Fruit fly (Drosophila melanogaster) whole organism, prepupa: ENCODE data around the gene Obp99d.

ENCODE experiments used
- Blimp-1 ChIP-seq: fragments of 200-800 bp; sonication (Bioruptor generic); optimal IDR thresholded peaks from 3 replicates; lab custom pipeline; 2017; ENCODE audit warnings: missing biosample characterization, missing genetic modification characterization, mild to moderate bottlenecking, moderate library complexity, missing genetic modification reagents
- CG10631 ChIP-seq: fragments of 200-800 bp; sonication (Bioruptor generic); optimal IDR thresholded peaks from 2 replicates; lab custom pipeline; 2016; ENCODE audit warnings: missing biosample characterization, missing genetic modification characterization
- CG10669 ChIP-seq: fragments of 200-800 bp; sonication (Bioruptor generic); optimal IDR thresholded peaks from 3 replicates; lab custom pipeline; 2018; ENCODE audit warnings: missing biosample characterization, mild to moderate bottlenecking, missing genetic modification characterization, moderate library complexity
- CG11294 ChIP-seq: fragments of 200-800 bp; sonication (Bioruptor generic); IDR thresholded peaks from 2 replicates; pipeline ENCODE4 v1.3.6; 2022; ENCODE audit warnings: missing biosample characterization, missing genetic modification characterization
- CG11762 ChIP-seq: fragments of 200-800 bp; sonication (Bioruptor generic); optimal IDR thresholded peaks from 3 replicates; lab custom pipeline; 2016; ENCODE audit warnings: missing biosample characterization, missing genetic modification characterization; ENCODE audit not compliant: insufficient read depth
- CG15336 ChIP-seq: fragments of 200-800 bp; sonication (Bioruptor generic); IDR thresholded peaks from 2 replicates; pipeline ENCODE4 v1.3.6; 2022; ENCODE audit warnings: missing biosample characterization, missing genetic modification characterization
- CG16779 ChIP-seq: fragments of 200-800 bp; sonication (Bioruptor generic); optimal IDR thresholded peaks from 3 replicates; lab custom pipeline; 2017; ENCODE audit warnings: missing biosample characterization, mild to moderate bottlenecking, missing genetic modification characterization
- CG3032 ChIP-seq: fragments of 200-800 bp; optimal IDR thresholded peaks from 2 replicates; lab custom pipeline; 2019; ENCODE audit warnings: missing biosample characterization, mild to moderate bottlenecking, missing genetic modification characterization, moderate library complexity
- CG31627 ChIP-seq: fragments of 200-800 bp; sonication (Bioruptor generic); optimal IDR thresholded peaks from 3 replicates; lab custom pipeline; 2016; ENCODE audit warnings: missing biosample characterization, missing genetic modification characterization
- CG32006 ChIP-seq: fragments of 200-800 bp; sonication (Bioruptor generic); optimal IDR thresholded peaks from 3 replicates; lab custom pipeline; 2017; ENCODE audit warnings: missing biosample characterization, mild to moderate bottlenecking, missing genetic modification characterization
- CG34406 ChIP-seq: fragments of 200-800 bp; sonication (Bioruptor generic); optimal IDR thresholded peaks from 3 replicates; lab custom pipeline; 2016; ENCODE audit warnings: missing biosample characterization, missing genetic modification characterization
- CG4318 ChIP-seq: fragments of 200-800 bp; sonication (Bioruptor generic); optimal IDR thresholded peaks from 3 replicates; lab custom pipeline; 2017; ENCODE audit warnings: missing biosample characterization, mild to moderate bottlenecking, missing genetic modification characterization
- CG6163 ChIP-seq: fragments of 200-800 bp; sonication (Bioruptor generic); IDR thresholded peaks from 3 replicates; pipeline ENCODE4 v1.3.6; 2022; ENCODE audit warnings: missing biosample characterization, missing genetic modification characterization
- CG6792 ChIP-seq: fragments of 200-800 bp; sonication (Bioruptor generic); optimal IDR thresholded peaks from 3 replicates; lab custom pipeline; 2016; ENCODE audit warnings: missing biosample characterization, missing genetic modification characterization
- CG6808 ChIP-seq: fragments of 200-800 bp; sonication (Bioruptor generic); optimal IDR thresholded peaks from 3 replicates; lab custom pipeline; 2017; ENCODE audit warnings: missing biosample characterization, missing genetic modification characterization, mild to moderate bottlenecking, moderate library complexity, missing genetic modification reagents
- CG6854 ChIP-seq: fragments of 200-800 bp; sonication (Bioruptor generic); optimal IDR thresholded peaks from 2 replicates; lab custom pipeline; 2017; ENCODE audit warnings: missing biosample characterization, mild to moderate bottlenecking, missing genetic modification characterization
- CG8119 ChIP-seq: fragments of 200-800 bp; sonication (Bioruptor generic); IDR thresholded peaks from 3 replicates; pipeline ENCODE4 v1.3.6; 2022; ENCODE audit warnings: missing biosample characterization, missing genetic modification characterization
- CG8319 ChIP-seq: fragments of 200-800 bp; sonication (Bioruptor generic); optimal IDR thresholded peaks from 3 replicates; lab custom pipeline; 2016; ENCODE audit warnings: missing biosample characterization, missing genetic modification characterization
- CG9139 ChIP-seq: fragments of 200-800 bp; sonication (Bioruptor generic); optimal IDR thresholded peaks from 3 replicates; lab custom pipeline; 2017; ENCODE audit warnings: missing biosample characterization, mild to moderate bottlenecking, missing genetic modification characterization
- Eip75B ChIP-seq: fragments of 200-800 bp; sonication (Bioruptor generic); optimal IDR thresholded peaks from 3 replicates; lab custom pipeline; 2016; ENCODE audit warnings: missing biosample characterization, missing genetic modification characterization
- Eip78C ChIP-seq: fragments of 200-800 bp; sonication (Bioruptor generic); peaks from one replicate; lab custom pipeline; 2016; ENCODE audit warnings: missing biosample characterization, missing genetic modification characterization
- Eip93F ChIP-seq: fragments of 200-800 bp; sonication (Bioruptor generic); optimal IDR thresholded peaks from 2 replicates; lab custom pipeline; 2016; ENCODE audit warnings: missing biosample characterization, mild to moderate bottlenecking, missing genetic modification characterization
- Ets21C ChIP-seq: fragments of 200-800 bp; sonication (Bioruptor generic); optimal IDR thresholded peaks from 3 replicates; lab custom pipeline; 2016; ENCODE audit warnings: missing biosample characterization, missing genetic modification characterization
- Gug ChIP-seq: fragments of 200-800 bp; sonication (Bioruptor generic); IDR thresholded peaks from 2 replicates; pipeline ENCODE4 v1.3.6; 2022; ENCODE audit warnings: missing biosample characterization, missing genetic modification characterization
- Hr38 ChIP-seq: sonication (Bioruptor generic); optimal IDR thresholded peaks from 2 replicates; lab custom pipeline; 2016; ENCODE audit warnings: missing biosample characterization, missing genetic modification characterization
- Hr39 ChIP-seq: fragments of 200-800 bp; sonication (Bioruptor generic); optimal IDR thresholded peaks from 2 replicates; lab custom pipeline; 2016; ENCODE audit warnings: missing biosample characterization, missing genetic modification characterization
- Hr4 ChIP-seq: fragments of 200-800 bp; sonication (Bioruptor generic); optimal IDR thresholded peaks from 3 replicates; lab custom pipeline; 2016; ENCODE audit warnings: missing biosample characterization, missing genetic modification characterization
- Lpt ChIP-seq: fragments of 200-800 bp; sonication (Bioruptor generic); optimal IDR thresholded peaks from 3 replicates; lab custom pipeline; 2016; ENCODE audit warnings: missing biosample characterization, missing genetic modification characterization
- Met ChIP-seq: fragments of 200-800 bp; sonication (Bioruptor generic); optimal IDR thresholded peaks from 3 replicates; lab custom pipeline; 2016; ENCODE audit warnings: missing biosample characterization, missing genetic modification characterization
- OdsH ChIP-seq: fragments of 200-800 bp; sonication (Bioruptor generic); optimal IDR thresholded peaks from 3 replicates; lab custom pipeline; 2016; ENCODE audit warnings: missing biosample characterization, missing genetic modification characterization
- Sox102F ChIP-seq: fragments of 200-800 bp; sonication (Bioruptor generic); optimal IDR thresholded peaks from 2 replicates; lab custom pipeline; 2016; ENCODE audit warnings: missing biosample characterization, mild to moderate bottlenecking, missing genetic modification characterization
- Sox14 ChIP-seq: fragments of 200-800 bp; sonication (Bioruptor generic); optimal IDR thresholded peaks from 3 replicates; lab custom pipeline; 2016; ENCODE audit warnings: missing biosample characterization, missing genetic modification characterization
- Sox15 ChIP-seq: fragments of 200-800 bp; sonication (Bioruptor generic); optimal IDR thresholded peaks from 3 replicates; lab custom pipeline; 2016; ENCODE audit warnings: missing biosample characterization, missing genetic modification characterization
- achi ChIP-seq: fragments of 200-800 bp; sonication (Bioruptor generic); optimal IDR thresholded peaks from 3 replicates; lab custom pipeline; 2016; ENCODE audit warnings: missing biosample characterization, missing genetic modification characterization
- acj6 ChIP-seq: fragments of 200-800 bp; sonication (Bioruptor generic); optimal IDR thresholded peaks from 3 replicates; lab custom pipeline; 2016; ENCODE audit warnings: missing biosample characterization, missing genetic modification characterization
- dac ChIP-seq: fragments of 200-800 bp; sonication (Bioruptor generic); optimal IDR thresholded peaks from 2 replicates; lab custom pipeline; 2017; ENCODE audit warnings: missing biosample characterization, mild to moderate bottlenecking, missing genetic modification characterization
- dsx ChIP-seq: fragments of 200-800 bp; optimal IDR thresholded peaks from 3 replicates; lab custom pipeline; 2019; ENCODE audit warnings: missing biosample characterization, mild to moderate bottlenecking, missing genetic modification characterization, moderate library complexity; ENCODE audit not compliant: poor library complexity, severe bottlenecking
- eg ChIP-seq: fragments of 200-800 bp; sonication (Bioruptor generic); IDR thresholded peaks from 3 replicates; pipeline ENCODE4 v1.3.6; 2022; ENCODE audit warnings: missing biosample characterization, missing genetic modification characterization
- esn ChIP-seq: fragments of 200-800 bp; sonication (Bioruptor generic); optimal IDR thresholded peaks from 2 replicates; lab custom pipeline; 2016; ENCODE audit warnings: missing biosample characterization, mild to moderate bottlenecking, missing genetic modification characterization, moderate library complexity
- fd59A ChIP-seq: fragments of 200-800 bp; sonication (Bioruptor generic); optimal IDR thresholded peaks from 2 replicates; lab custom pipeline; 2017; ENCODE audit warnings: missing biosample characterization, mild to moderate bottlenecking, missing genetic modification characterization, missing genetic modification reagents
- fd85E ChIP-seq: fragments of 200-800 bp; sonication (Bioruptor generic); optimal IDR thresholded peaks from 3 replicates; lab custom pipeline; 2016; ENCODE audit warnings: missing biosample characterization, missing genetic modification characterization
- fkh ChIP-seq: fragments of 200-800 bp; sonication (Bioruptor generic); optimal IDR thresholded peaks from 3 replicates; lab custom pipeline; 2017; ENCODE audit warnings: missing biosample characterization, mild to moderate bottlenecking, missing genetic modification characterization, moderate library complexity
- pdm3 ChIP-seq: fragments of 200-800 bp; sonication (Bioruptor generic); optimal IDR thresholded peaks from 3 replicates; lab custom pipeline; 2016; ENCODE audit warnings: missing biosample characterization, missing genetic modification characterization
- salr ChIP-seq, 2 experiments: fragments of 200-800 bp; sonication (Bioruptor generic); optimal IDR thresholded peaks; 3 replicates each; lab custom pipeline; 2016 to 2018; ENCODE audit warnings: missing biosample characterization in 2 of 2, missing genetic modification characterization in 2 of 2, mild to moderate bottlenecking in 1 of 2
- spab ChIP-seq: fragments of 200-800 bp; sonication (Bioruptor generic); optimal IDR thresholded peaks from 2 replicates; lab custom pipeline; 2017; ENCODE audit warnings: missing biosample characterization, mild to moderate bottlenecking, missing genetic modification characterization, missing genetic modification reagents
- ss ChIP-seq, 2 experiments: fragments of 200-800 bp; sonication (Bioruptor generic); optimal IDR thresholded peaks; 2 replicates in 1 of 2; 3 replicates in 1 of 2; lab custom pipeline; 2017 to 2018; ENCODE audit warnings: mild to moderate bottlenecking in 2 of 2, missing biosample characterization in 2 of 2, missing genetic modification characterization in 2 of 2, moderate library complexity in 1 of 2
- svp ChIP-seq: fragments of 200-800 bp; sonication (Bioruptor generic); peaks from one replicate; lab custom pipeline; 2016; ENCODE audit warnings: missing biosample characterization, missing genetic modification characterization
- topi ChIP-seq: fragments of 200-800 bp; sonication (Bioruptor generic); optimal IDR thresholded peaks from 3 replicates; lab custom pipeline; 2016; ENCODE audit warnings: missing biosample characterization, missing genetic modification characterization
- vri ChIP-seq: fragments of 200-800 bp; sonication (Bioruptor generic); optimal IDR thresholded peaks from 3 replicates; lab custom pipeline; 2016; ENCODE audit warnings: missing biosample characterization, mild to moderate bottlenecking, missing genetic modification characterization

Gene Obp99d

dm6 chr3R:29763154-29763553 lies 48.8 kb downstream of the Obp99d start (continued):
- peak; percentile 94 for TF ChIP-seq pdm3 (GFP tag; lab: Kevin White, UChicago)
- peak; percentile 89 for TF ChIP-seq CG10631 (GFP tag; lab: Kevin White, UChicago)
- TF ChIP-seq CG8119, result peak; percentile 72; the same call in 2 of the 3 replicates
- TF ChIP-seq vri (GFP tag; lab: Kevin White, UChicago), result peak; percentile 96
- peak; percentile 53 for TF ChIP-seq CG9139 (GFP tag; lab: Kevin White, UChicago)
- peak; percentile 92 for TF ChIP-seq Blimp-1 (GFP tag; lab: Kevin White, UChicago)
- peak; percentile 65; the same call in 1 of the 2 replicates for TF ChIP-seq CG11294 (GFP tag; lab: Robert Waterston, UW)
- peak; percentile 83 for TF ChIP-seq fd85E (GFP tag; lab: Kevin White, UChicago)
- peak; percentile 96 for TF ChIP-seq Eip93F
- TF ChIP-seq CG3032 (tag; lab: Kevin White, UChicago), result peak; percentile 76
- peak; percentile 95 for TF ChIP-seq CG6792
- TF ChIP-seq topi (GFP tag; lab: Kevin White, UChicago), result peak; percentile 99
- peak; percentile 38 for TF ChIP-seq CG16779
- TF ChIP-seq spab, result peak; percentile 73
- peak; percentile 98 for TF ChIP-seq svp (GFP tag; lab: Kevin White, UChicago)
- no peak for TF ChIP-seq fkh
- TF ChIP-seq salr (GFP tag; optimal IDR thresholded peaks at IDR 0.05; lab: Kevin White, UChicago), result peak; percentile 61 to 65
- peak; percentile 77 for TF ChIP-seq CG15336
- TF ChIP-seq dsx (GFP tag; lab: Kevin White, UChicago), result peak; percentile 68
- TF ChIP-seq CG6854, result peak; percentile 96
- peak; percentile 90 for TF ChIP-seq CG11762 (GFP tag; lab: Kevin White, UChicago)
- TF ChIP-seq Sox15 (GFP tag; lab: Kevin White, UChicago), result peak; percentile 96
- TF ChIP-seq CG34406, result peak; percentile 94
- peak; percentile 22 for TF ChIP-seq CG4318
- TF ChIP-seq CG8319 (GFP tag; lab: Kevin White, UChicago), result peak; percentile 95

dm6 chr3R:29763804-29764203 lies 49.5 kb downstream of the Obp99d start:
- TF ChIP-seq topi (GFP tag; lab: Kevin White, UChicago), result peak; percentile 79
- TF ChIP-seq CG16779, result no peak
- TF ChIP-seq Lpt (GFP tag; lab: Kevin White, UChicago), result no peak
- TF ChIP-seq Gug (GFP tag; lab: Robert Waterston, UW), result no peak
- peak; percentile 12 for TF ChIP-seq Blimp-1 (GFP tag; lab: Kevin White, UChicago)
- TF ChIP-seq Sox102F (GFP tag; lab: Kevin White, UChicago), result peak; percentile 33
- TF ChIP-seq CG6854, result peak; percentile 10
- peak; percentile 16 for TF ChIP-seq CG6792
- peak; percentile 40 for TF ChIP-seq CG34406
- TF ChIP-seq fd59A (GFP tag; lab: Kevin White, UChicago), result no peak
- TF ChIP-seq CG31627 (GFP tag; lab: Kevin White, UChicago), result peak; percentile 67
- no peak for TF ChIP-seq Eip75B
- TF ChIP-seq CG4318, result no peak
- no peak for TF ChIP-seq ss (GFP tag; optimal IDR thresholded peaks at IDR 0.05; lab: Kevin White, UChicago)
- TF ChIP-seq achi, result peak; percentile 21
- no peak for TF ChIP-seq fd85E (GFP tag; lab: Kevin White, UChicago)
- TF ChIP-seq CG6808, result no peak
- peak; percentile 1 for TF ChIP-seq CG10669 (GFP tag; lab: Kevin White, UChicago)
- peak; percentile 9 for TF ChIP-seq Sox14 (GFP tag; lab: Kevin White, UChicago)
- TF ChIP-seq Ets21C, result peak; percentile 37
- TF ChIP-seq Met (GFP tag; lab: Kevin White, UChicago), result no peak
- TF ChIP-seq esn, result peak; percentile 40
- no peak for TF ChIP-seq Hr38
- TF ChIP-seq dac (GFP tag; lab: Kevin White, UChicago), result no peak
- peak; percentile 16 for TF ChIP-seq CG32006
- TF ChIP-seq acj6 (GFP tag; lab: Kevin White, UChicago), result peak; percentile 32
- peak; percentile 46 for TF ChIP-seq CG15336
- no peak for TF ChIP-seq CG8119
- TF ChIP-seq salr (GFP tag; optimal IDR thresholded peaks at IDR 0.05; lab: Kevin White, UChicago), result no peak
- peak; percentile 3 for TF ChIP-seq pdm3 (GFP tag; lab: Kevin White, UChicago)
- TF ChIP-seq OdsH, result peak; percentile 37
- TF ChIP-seq Eip78C (GFP tag; lab: Kevin White, UChicago), result peak; percentile 80
- TF ChIP-seq Hr39 (GFP tag; lab: Kevin White, UChicago), result peak; percentile 68
- no peak for TF ChIP-seq Hr4 (GFP tag; lab: Kevin White, UChicago)
- peak; percentile 33; the same call in 1 of the 3 replicates for TF ChIP-seq CG6163 (GFP tag; lab: Robert Waterston, UW)
- TF ChIP-seq eg, result 0 out of 3 replicates have a peak, but pooled peaks have one; percentile 35
- no peak for TF ChIP-seq CG10631 (GFP tag; lab: Kevin White, UChicago)
